Fruit fly (Drosophila melanogaster) Kc167 (cell line): ENCODE results near the gene Gpdh3.

Source experiments
- Myc ChIP-seq: fragments of >200 bp; optimal IDR thresholded peaks from 2 replicates; lab custom pipeline; 2017; ENCODE audit warnings: missing external identifiers
- Sin3A ChIP-seq: fragments of >200 bp; optimal IDR thresholded peaks from 2 replicates; lab custom pipeline; 2018; ENCODE audit warnings: missing external identifiers
- h ChIP-seq: fragments of >200 bp; optimal IDR thresholded peaks from 3 replicates; lab custom pipeline; 2018; ENCODE audit warnings: missing external identifiers
- insv ChIP-seq: fragments of >200 bp; optimal IDR thresholded peaks from 3 replicates; lab custom pipeline; 2018; ENCODE audit warnings: missing external identifiers
- psq ChIP-seq: fragments of >200 bp; optimal IDR thresholded peaks from 2 replicates; lab custom pipeline; 2017; ENCODE audit warnings: missing external identifiers
- ttk ChIP-seq: sonication (Bioruptor generic); optimal IDR thresholded peaks from 2 replicates; lab custom pipeline; 2017; ENCODE audit warnings: missing external identifiers

Gpdh3 gene

dm6 chr3R:22423996-22424395 is 42.2 kb downstream of the Gpdh3 start:
- TF ChIP-seq psq: no peak
- no peak for TF ChIP-seq h (lab: Kevin White, UChicago)
- no peak for TF ChIP-seq ttk (lab: Kevin White, UChicago)
- TF ChIP-seq Myc: no peak
- no peak for TF ChIP-seq Sin3A (lab: Kevin White, UChicago)
- TF ChIP-seq insv (lab: Kevin White, UChicago): no peak

dm6 chr3R:22424602-22425190 is 42.9 kb downstream of the Gpdh3 start, which contains the start of gene pinta:
pinta (minus strand) TSS chr3R:22424929.
- TF ChIP-seq Myc (no peak), insv (lab: Kevin White, UChicago) (no peak), ttk (lab: Kevin White, UChicago) (no peak), Sin3A (lab: Kevin White, UChicago) (no peak), h (lab: Kevin White, UChicago) (no peak), psq (no peak)

- no peak for TF ChIP-seq psq
These were observed 50.5 kb downstream of the Gpdh3 start for dm6 chr3R:22432200-22432804.

- no peak for TF ChIP-seq Myc
These were observed 54.2 kb downstream of the Gpdh3 start, which contains the start of gene CG13847 for dm6 chr3R:22436050-22436449. CG13847 (minus strand) TSS chr3R:22436150.
